Worm (Caenorhabditis elegans) whole organism, early embryonic: ENCODE data around the gene C10G8.3.

Experiments
- B0310.2 ChIP-seq: sonication (generic microtip); optimal IDR thresholded peaks from 2 replicates; lab custom pipeline; 2016; ENCODE audit warnings: mild to moderate bottlenecking, missing genetic modification characterization, missing compliant biosample characterization
- F13C5.2 ChIP-seq: sonication (generic microtip); optimal IDR thresholded peaks from 2 replicates; lab custom pipeline; 2017; ENCODE audit warnings: mild to moderate bottlenecking, missing genetic modification characterization, inconsistent platforms, missing compliant biosample characterization
- aly-1 ChIP-seq: sonication (generic microtip); optimal IDR thresholded peaks from 2 replicates; lab custom pipeline; 2016; ENCODE audit warnings: missing genetic modification characterization, missing compliant biosample characterization
- ama-1 ChIP-seq: fragments of 150-350 bp; optimal IDR thresholded peaks from 2 replicates; lab custom pipeline; 2014
- ceh-13 ChIP-seq: fragments of 200-800 bp; sonication (Bioruptor generic); optimal IDR thresholded peaks from 2 replicates; lab custom pipeline; 2018; ENCODE audit warnings: mild to moderate bottlenecking, missing genetic modification characterization, missing compliant biosample characterization
- ceh-36 ChIP-seq: sonication (generic microtip); optimal IDR thresholded peaks from 2 replicates; lab custom pipeline; 2016; ENCODE audit warnings: missing genetic modification characterization, inconsistent platforms, missing compliant biosample characterization
- ets-7 ChIP-seq: sonication (generic microtip); optimal IDR thresholded peaks from 2 replicates; lab custom pipeline; 2016; ENCODE audit warnings: missing genotype, missing genetic modification characterization, missing compliant biosample characterization
- flt-1 ChIP-seq: fragments of 200-800 bp; sonication (Bioruptor generic); IDR thresholded peaks from 2 replicates; pipeline ENCODE4 v1.3.6; 2022; ENCODE audit warnings: missing genetic modification characterization, missing compliant biosample characterization
- hmbx-1 ChIP-seq: sonication (generic microtip); optimal IDR thresholded peaks from 2 replicates; lab custom pipeline; 2016; ENCODE audit warnings: mild to moderate bottlenecking, missing genetic modification characterization, missing compliant biosample characterization
- hmg-4 ChIP-seq: fragments of 200-800 bp; sonication (Bioruptor generic); optimal IDR thresholded peaks from 2 replicates; lab custom pipeline; 2018; ENCODE audit warnings: mild to moderate bottlenecking, missing genetic modification characterization, missing compliant biosample characterization
- hnd-1 ChIP-seq: sonication (generic microtip); optimal IDR thresholded peaks from 2 replicates; lab custom pipeline; 2016; ENCODE audit warnings: missing genetic modification characterization, missing compliant biosample characterization
- pes-1 ChIP-seq: fragments of 200-800 bp; sonication (Bioruptor generic); IDR thresholded peaks from 2 replicates; pipeline ENCODE4 v1.3.6; 2022; ENCODE audit warnings: missing genetic modification reagents, missing genetic modification characterization, missing compliant biosample characterization
- scrt-1 ChIP-seq: fragments of 200-800 bp; sonication (Bioruptor generic); IDR thresholded peaks from 2 replicates; pipeline ENCODE4 v1.3.6; 2022; ENCODE audit warnings: missing genetic modification characterization, missing compliant biosample characterization
- sea-1 ChIP-seq: fragments of 200-800 bp; sonication (Bioruptor generic); conservative IDR thresholded peaks from 2 replicates; pipeline ENCODE4 v1.3.6; 2022; ENCODE audit warnings: missing genetic modification characterization, missing compliant biosample characterization
- tbx-11 ChIP-seq: fragments of 200-800 bp; sonication (Bioruptor generic); IDR thresholded peaks from 2 replicates; pipeline ENCODE4 v1.3.6; 2022; ENCODE audit warnings: missing genetic modification characterization, missing compliant biosample characterization
- tbx-37 ChIP-seq: fragments of 200-800 bp; sonication (Bioruptor generic); conservative IDR thresholded peaks from 2 replicates; pipeline ENCODE4 v1.3.6; 2022; ENCODE audit warnings: missing genetic modification reagents, missing genetic modification characterization, missing compliant biosample characterization
- tra-4 ChIP-seq: sonication (generic microtip); optimal IDR thresholded peaks from 2 replicates; lab custom pipeline; 2017; ENCODE audit warnings: missing genetic modification characterization, missing compliant biosample characterization

Gene C10G8.3

DNA sequence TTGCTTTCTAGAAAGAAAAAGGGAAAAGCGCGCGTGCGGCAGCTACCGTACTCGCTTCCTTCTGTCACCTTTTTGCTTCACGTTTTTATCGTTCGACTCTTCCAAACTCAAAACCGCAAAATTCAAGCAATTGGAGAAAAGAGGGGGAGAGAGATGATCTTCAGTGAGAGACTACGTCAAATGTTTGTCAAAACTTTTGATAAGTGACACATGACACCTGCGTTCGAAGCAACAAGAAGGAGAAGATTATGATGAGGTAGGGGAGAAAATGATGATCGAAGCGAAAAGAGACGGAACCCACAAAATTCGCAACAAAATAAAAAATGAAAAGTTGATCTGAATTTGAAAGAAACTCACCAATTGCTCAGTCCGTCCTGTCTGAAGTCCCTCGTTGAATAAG is 5.8 kb downstream of the C10G8.3 start:
- TF ChIP-seq ets-7 (no peak), hmg-4 (GFP tag; lab: Kevin White, UChicago) (no peak), ceh-36 (tag; lab: Kevin White, UChicago) (no peak), tra-4 (tag; lab: Kevin White, UChicago) (no peak), F13C5.2 (tag; lab: Kevin White, UChicago) (no peak)

DNA sequence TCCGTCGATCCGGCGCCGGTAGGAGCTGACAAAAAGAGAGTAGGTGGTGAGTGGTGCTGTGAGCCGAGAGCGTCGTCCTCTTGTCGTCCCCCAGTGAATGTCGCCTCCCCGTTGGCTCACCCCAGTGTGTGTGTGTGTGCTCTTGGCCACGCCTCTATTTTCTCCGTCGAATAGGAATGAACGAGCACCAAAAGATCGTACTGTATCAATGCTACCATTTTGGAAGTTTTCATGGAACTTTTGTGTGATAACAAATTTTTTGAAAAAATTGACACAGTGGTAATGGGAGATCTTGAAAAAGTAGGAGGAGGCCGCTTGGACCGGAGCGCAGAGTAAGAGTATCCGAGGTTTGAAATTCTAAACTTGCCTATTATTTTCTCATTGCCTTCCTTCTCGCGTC is 6.9 kb downstream of the C10G8.3 start, which contains the start of gene ceh-34:
Gene ceh-34 (minus strand): TSS at position 101 of the 400 bp plus-strand sequence.
- TF ChIP-seq sea-1 (GFP tag; lab: Robert Waterston, UW) (no peak), scrt-1 (0 out of 2 replicates have a peak, but pooled peaks have one; percentile 45)

- TF ChIP-seq tbx-37 (GFP tag; lab: Robert Waterston, UW) = no peak
Measured at ce11 chrV:5322815-5323214, 10.3 kb downstream of the C10G8.3 start.

DNA sequence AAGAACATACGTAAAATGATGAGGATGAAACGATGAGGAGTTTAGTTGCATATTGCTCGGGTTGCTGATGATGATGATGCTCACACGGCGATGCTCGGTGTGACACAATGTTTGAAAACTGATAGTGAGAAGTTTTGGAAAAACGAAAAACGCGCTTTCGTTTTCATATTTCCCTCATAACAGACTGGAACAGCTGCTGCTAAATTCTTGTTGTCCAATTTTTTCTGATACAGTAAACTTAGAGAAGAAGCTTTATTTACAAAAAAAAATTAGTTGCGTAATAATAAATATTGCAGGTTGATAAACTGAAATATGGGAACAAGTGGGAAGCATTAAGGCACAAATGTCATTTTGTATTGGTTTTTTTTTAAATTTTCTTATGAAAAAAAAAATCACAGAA is 12.0 kb downstream of the C10G8.3 start, which contains the start of gene ceh-33:
Gene ceh-33 (minus strand): TSS at position 101 of the 400 bp plus-strand sequence.
- TF ChIP-seq F13C5.2 (tag; lab: Kevin White, UChicago) = no peak
- no peak for TF ChIP-seq ets-7
- no peak for TF ChIP-seq tbx-37 (GFP tag; lab: Robert Waterston, UW)
- no peak for TF ChIP-seq sea-1 (GFP tag; lab: Robert Waterston, UW)
- no peak for TF ChIP-seq B0310.2
- TF ChIP-seq ceh-13 (GFP tag; lab: Kevin White, UChicago) = no peak

DNA sequence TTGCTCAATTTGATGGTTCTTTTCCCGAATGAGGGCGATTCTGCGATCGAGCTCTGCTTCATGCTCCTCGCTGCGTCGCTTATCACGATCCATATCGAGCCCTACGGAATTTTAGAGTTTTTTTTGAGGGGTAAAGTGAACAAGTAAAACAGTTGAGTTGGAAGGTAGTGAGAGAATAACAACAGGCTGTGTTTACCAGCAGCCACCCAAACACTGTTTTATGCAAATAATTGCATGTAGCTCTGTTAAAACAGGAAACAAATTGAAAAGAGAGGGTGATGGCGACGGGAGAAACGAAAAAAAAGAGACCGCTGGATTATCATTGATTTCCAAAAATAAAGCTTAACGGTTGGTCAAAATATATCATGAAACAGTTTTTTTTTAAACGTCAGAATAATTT is 15.8 kb downstream of the C10G8.3 start, which contains the start of gene C10G8.8:
Gene C10G8.8 (minus strand): TSS at position 101 of the 400 bp plus-strand sequence.
- no peak for TF ChIP-seq tbx-37 (GFP tag; lab: Robert Waterston, UW)
- TF ChIP-seq ceh-36 (tag; lab: Kevin White, UChicago) = no peak
- no peak for TF ChIP-seq flt-1
- no peak for TF ChIP-seq ets-7
- TF ChIP-seq pes-1 = no peak
- TF ChIP-seq aly-1 (tag; lab: Kevin White, UChicago) = no peak
- no peak for TF ChIP-seq hmbx-1 (tag; lab: Kevin White, UChicago)
- no peak for TF ChIP-seq hmg-4 (GFP tag; lab: Kevin White, UChicago)
- TF ChIP-seq ama-1 = no peak
- TF ChIP-seq ceh-13 (GFP tag; lab: Kevin White, UChicago) = no peak
- no peak for TF ChIP-seq tra-4 (tag; lab: Kevin White, UChicago)

DNA sequence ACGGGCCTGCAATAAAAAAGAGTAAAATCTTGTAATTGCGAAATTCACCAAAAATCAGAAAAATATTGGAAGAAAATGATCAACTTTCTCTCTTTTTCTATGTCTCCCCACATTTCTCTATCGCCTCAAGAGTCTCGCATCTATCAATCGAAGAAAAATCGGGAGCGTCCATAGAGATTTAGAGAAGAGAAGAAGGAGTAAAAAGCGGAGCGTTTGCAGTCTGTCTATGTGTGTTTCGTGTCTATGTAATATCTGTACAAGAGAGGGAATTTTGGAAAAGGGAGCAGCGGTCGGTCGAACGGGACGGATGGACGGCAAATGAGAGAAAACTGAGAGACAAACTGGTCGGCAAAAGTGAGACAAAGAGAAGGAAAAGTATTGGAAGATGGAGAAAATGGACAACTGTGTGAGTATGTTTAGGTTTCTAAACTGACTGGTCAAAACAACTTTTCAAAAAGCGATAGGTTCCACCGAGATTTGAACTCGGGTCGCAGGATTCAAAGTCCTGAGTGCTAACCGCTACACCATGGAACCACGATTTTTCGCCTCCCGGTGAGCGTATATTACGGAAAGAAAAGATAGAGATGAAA is 17.2 kb downstream of the C10G8.3 start:
- TF ChIP-seq scrt-1 (0 out of 2 replicates have a peak, but pooled peaks have one; percentile 25), tbx-37 (GFP tag; lab: Robert Waterston, UW) (no peak)

DNA sequence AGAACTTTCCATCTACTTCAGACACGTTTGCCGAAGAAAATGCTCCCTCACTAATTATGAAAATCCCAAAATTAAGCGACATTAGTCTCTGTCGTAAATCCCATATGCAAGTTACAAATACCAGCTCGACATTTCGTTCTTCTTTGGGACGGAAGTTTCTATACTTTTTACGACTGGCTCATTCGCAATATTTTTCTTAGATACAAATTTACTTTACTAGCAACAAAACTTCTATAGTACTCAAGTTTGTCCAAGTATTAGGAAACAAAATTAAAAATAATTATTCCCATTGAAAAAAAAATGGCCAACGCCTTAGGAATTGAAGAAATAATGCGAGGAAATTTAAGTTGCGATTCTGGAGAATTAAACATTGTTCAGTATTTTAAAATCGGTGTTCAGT is 18.4 kb downstream of the C10G8.3 start, which contains the start of gene srg-26:
Gene srg-26 (plus strand): TSS at position 301 of the 400 bp plus-strand sequence.
- no peak for TF ChIP-seq aly-1 (tag; lab: Kevin White, UChicago)
- no peak for TF ChIP-seq scrt-1
- TF ChIP-seq tra-4 (tag; lab: Kevin White, UChicago) = no peak
- TF ChIP-seq pes-1 = no peak
- TF ChIP-seq B0310.2 = no peak
- TF ChIP-seq ets-7 = no peak
- no peak for TF ChIP-seq tbx-37 (GFP tag; lab: Robert Waterston, UW)
- no peak for TF ChIP-seq ama-1
- TF ChIP-seq hnd-1 (tag; lab: Kevin White, UChicago) = no peak
- TF ChIP-seq sea-1 (GFP tag; lab: Robert Waterston, UW) = no peak
- no peak for TF ChIP-seq tbx-11 (GFP tag; lab: Robert Waterston, UW)
- no peak for TF ChIP-seq hmbx-1 (tag; lab: Kevin White, UChicago)
- no peak for TF ChIP-seq hmg-4 (GFP tag; lab: Kevin White, UChicago)
- TF ChIP-seq ceh-13 (GFP tag; lab: Kevin White, UChicago) = no peak
- TF ChIP-seq F13C5.2 (tag; lab: Kevin White, UChicago) = no peak
- no peak for TF ChIP-seq flt-1

ce11 chrV:5334588-5334987 is 22.0 kb downstream of the C10G8.3 start, which contains the start of gene srg-28:
Gene srg-28, plus strand, starts transcription at chrV:5334888.
- TF ChIP-seq ceh-36 (tag; lab: Kevin White, UChicago) (no peak), flt-1 (no peak), tbx-11 (GFP tag; lab: Robert Waterston, UW) (no peak), pes-1 (no peak)

DNA sequence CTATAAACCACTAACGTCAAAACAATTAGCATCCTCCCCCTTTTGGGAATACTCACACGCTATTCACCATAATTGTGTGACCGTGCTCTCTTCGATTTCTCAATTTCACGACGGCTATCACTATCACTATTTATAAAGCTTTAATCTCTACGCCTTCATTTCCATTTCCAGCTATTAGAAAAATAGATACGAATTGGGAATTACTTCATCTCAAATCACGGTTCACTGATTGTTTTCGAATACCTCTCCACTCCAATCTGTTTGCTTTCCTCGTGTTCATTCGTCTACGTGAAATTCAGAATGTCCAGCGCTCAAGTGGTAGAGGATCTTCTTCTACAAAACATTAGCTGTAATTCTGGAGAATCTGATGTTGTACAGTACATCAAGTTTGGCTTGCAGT is 24.3 kb downstream of the C10G8.3 start, which contains the start of gene srg-29:
Gene srg-29 (plus strand): TSS at position 301 of the 400 bp plus-strand sequence.
- no peak for TF ChIP-seq ets-7
- TF ChIP-seq scrt-1 = no peak
- TF ChIP-seq B0310.2 = no peak
- TF ChIP-seq ceh-36 (tag; lab: Kevin White, UChicago) = no peak
- no peak for TF ChIP-seq tra-4 (tag; lab: Kevin White, UChicago)
- no peak for TF ChIP-seq tbx-37 (GFP tag; lab: Robert Waterston, UW)
- TF ChIP-seq sea-1 (GFP tag; lab: Robert Waterston, UW) = no peak
